Fruit fly (Drosophila melanogaster) whole organism, embryonic: ENCODE data around the gene Nse1.
A peak's percentile ranks its signal among the peaks of the same experiment; 100 is the strongest.

Source experiments
- CG10209 ChIP-seq: fragments of 200-800 bp; sonication (Bioruptor generic); optimal IDR thresholded peaks from 3 replicates; lab custom pipeline; 2017; ENCODE audit warnings: missing biosample characterization, mild to moderate bottlenecking, missing genetic modification characterization, missing genetic modification reagents
- CG10979 ChIP-seq: fragments of 200-800 bp; sonication (Bioruptor generic); optimal IDR thresholded peaks from 2 replicates; lab custom pipeline; 2018; ENCODE audit warnings: missing biosample characterization, mild to moderate bottlenecking, missing genetic modification characterization, moderate library complexity
- CG11456 ChIP-seq: fragments of 200-800 bp; sonication (Bioruptor generic); IDR thresholded peaks from 3 replicates; pipeline ENCODE4 v1.3.6; 2022; ENCODE audit warnings: missing biosample characterization, missing genetic modification characterization
- CG11695 ChIP-seq: fragments of 200-800 bp; sonication (Bioruptor generic); IDR thresholded peaks from 3 replicates; pipeline ENCODE4 v1.3.6; 2022; ENCODE audit warnings: missing biosample characterization, missing genetic modification characterization
- CG12659 ChIP-seq: fragments of 200-800 bp; sonication (Bioruptor generic); optimal IDR thresholded peaks from 3 replicates; lab custom pipeline; 2017; ENCODE audit warnings: mild to moderate bottlenecking, missing biosample characterization, missing genetic modification reagents, missing genetic modification characterization
- CG13624 ChIP-seq: fragments of 200-800 bp; sonication (Bioruptor generic); optimal IDR thresholded peaks from 2 replicates; lab custom pipeline; 2016; ENCODE audit warnings: missing biosample characterization, missing genetic modification characterization
- CG1529 ChIP-seq: fragments of 200-800 bp; sonication (Bioruptor generic); optimal IDR thresholded peaks from 3 replicates; lab custom pipeline; 2018; ENCODE audit warnings: missing biosample characterization, missing genetic modification characterization
- CG15479 ChIP-seq: fragments of 200-800 bp; sonication (Bioruptor generic); optimal IDR thresholded peaks from 3 replicates; lab custom pipeline; 2019; ENCODE audit warnings: missing biosample characterization, mild to moderate bottlenecking, missing genetic modification characterization, moderate library complexity
- CG15514 ChIP-seq: fragments of 200-800 bp; sonication (Bioruptor generic); optimal IDR thresholded peaks from 3 replicates; lab custom pipeline; 2017; ENCODE audit warnings: missing biosample characterization, missing genetic modification characterization, mild to moderate bottlenecking, moderate library complexity, missing genetic modification reagents
- CG15601 ChIP-seq: fragments of 200-800 bp; sonication (Bioruptor generic); optimal IDR thresholded peaks from 3 replicates; lab custom pipeline; 2019; ENCODE audit warnings: missing biosample characterization, mild to moderate bottlenecking, missing genetic modification characterization, moderate library complexity
- CG18619 ChIP-seq: fragments of 200-800 bp; sonication (Bioruptor generic); optimal IDR thresholded peaks from 3 replicates; lab custom pipeline; 2017; ENCODE audit warnings: missing biosample characterization, mild to moderate bottlenecking, missing genetic modification characterization
- CG2199 ChIP-seq: fragments of 200-800 bp; sonication (Bioruptor generic); IDR thresholded peaks from 3 replicates; pipeline ENCODE4 v1.3.6; 2022; ENCODE audit warnings: missing biosample characterization, missing genetic modification characterization
- CG2712 ChIP-seq: fragments of 200-800 bp; optimal IDR thresholded peaks from 3 replicates; lab custom pipeline; 2019; ENCODE audit warnings: missing biosample characterization, mild to moderate bottlenecking, missing genetic modification characterization, moderate library complexity
- CG30403 ChIP-seq: fragments of 200-800 bp; sonication (Bioruptor generic); optimal IDR thresholded peaks from 3 replicates; lab custom pipeline; 2016; ENCODE audit warnings: missing biosample characterization, missing genetic modification characterization
- CG3995 ChIP-seq: fragments of 200-800 bp; sonication (Bioruptor generic); optimal IDR thresholded peaks from 3 replicates; lab custom pipeline; 2016; ENCODE audit warnings: missing biosample characterization, missing genetic modification characterization
- CG43689 ChIP-seq: fragments of 200-800 bp; sonication (Bioruptor generic); IDR thresholded peaks from 2 replicates; pipeline ENCODE4 v1.3.6; 2022; ENCODE audit warnings: missing biosample characterization, missing genetic modification characterization
- CG4617 ChIP-seq: fragments of 200-800 bp; sonication (Bioruptor generic); optimal IDR thresholded peaks from 3 replicates; lab custom pipeline; 2016; ENCODE audit warnings: missing biosample characterization, missing genetic modification characterization, borderline replicate concordance
- CG6175 ChIP-seq: fragments of 200-800 bp; sonication (Bioruptor generic); IDR thresholded peaks from 3 replicates; pipeline ENCODE4 v1.3.6; 2022; ENCODE audit warnings: missing biosample characterization, missing genetic modification characterization
- CG7928 ChIP-seq: fragments of 200-800 bp; sonication (Bioruptor generic); optimal IDR thresholded peaks from 2 replicates; lab custom pipeline; 2017; ENCODE audit warnings: missing biosample characterization, mild to moderate bottlenecking, missing genetic modification characterization
- CG8478 ChIP-seq: fragments of >200 bp; optimal IDR thresholded peaks from 2 replicates; lab custom pipeline; 2018
- CG9797 ChIP-seq: fragments of 200-800 bp; sonication (Bioruptor generic); optimal IDR thresholded peaks from 3 replicates; lab custom pipeline; 2018; ENCODE audit warnings: missing biosample characterization, mild to moderate bottlenecking, missing genetic modification characterization
- Camta ChIP-seq: fragments of 200-800 bp; sonication (Bioruptor generic); optimal IDR thresholded peaks from 2 replicates; lab custom pipeline; 2016; ENCODE audit warnings: missing biosample characterization, missing genetic modification characterization
- Chrac-16 ChIP-seq: fragments of 200-800 bp; sonication (Bioruptor generic); optimal IDR thresholded peaks from 3 replicates; lab custom pipeline; 2016; ENCODE audit warnings: missing biosample characterization, missing genetic modification characterization
- CoRest ChIP-seq: fragments of 200-800 bp; sonication (Bioruptor generic); optimal IDR thresholded peaks from 3 replicates; lab custom pipeline; 2018; ENCODE audit warnings: missing biosample characterization, mild to moderate bottlenecking, missing genetic modification characterization, moderate library complexity
- D ChIP-seq, 2 experiments: fragments of 200-800 bp in 1 of 2; fragments of >200 bp in 1 of 2; sonication (Bioruptor generic) in 1 of 2; optimal IDR thresholded peaks; 2 replicates in 1 of 2; 3 replicates in 1 of 2; lab custom pipeline; 2017; ENCODE audit warnings: mild to moderate bottlenecking in 1 of 2, missing biosample characterization in 1 of 2, missing genetic modification characterization in 1 of 2, missing genetic modification reagents in 1 of 2
- Dip3 ChIP-seq: fragments of 200-800 bp; sonication (Bioruptor generic); optimal IDR thresholded peaks from 3 replicates; lab custom pipeline; 2016; ENCODE audit warnings: missing biosample characterization, missing genetic modification characterization
- ERR ChIP-seq: fragments of 200-800 bp; sonication (Bioruptor generic); optimal IDR thresholded peaks from 2 replicates; lab custom pipeline; 2016; ENCODE audit warnings: missing biosample characterization, missing genetic modification characterization
- GATAe ChIP-seq: fragments of 200-800 bp; sonication (Bioruptor generic); conservative IDR thresholded peaks from 2 replicates; pipeline ENCODE4 v1.3.6; 2022; ENCODE audit warnings: missing biosample characterization, missing genetic modification characterization
- Hr3 ChIP-seq: fragments of 200-800 bp; sonication (Bioruptor generic); optimal IDR thresholded peaks from 3 replicates; lab custom pipeline; 2016; ENCODE audit warnings: missing biosample characterization, missing genetic modification characterization
- NfI ChIP-seq: fragments of 200-800 bp; sonication (Bioruptor generic); optimal IDR thresholded peaks from 3 replicates; lab custom pipeline; 2018; ENCODE audit warnings: missing biosample characterization, mild to moderate bottlenecking, missing genetic modification characterization, moderate library complexity
- Oaz ChIP-seq: fragments of 200-800 bp; sonication (Bioruptor generic); IDR thresholded peaks from 2 replicates; pipeline ENCODE4 v1.3.6; 2022; ENCODE audit warnings: missing biosample characterization, missing genetic modification characterization
- Side ChIP-seq: fragments of 200-800 bp; sonication (Bioruptor generic); optimal IDR thresholded peaks from 2 replicates; lab custom pipeline; 2016; ENCODE audit warnings: missing biosample characterization, missing genetic modification characterization
- Ssrp ChIP-seq: fragments of 200-800 bp; sonication (Bioruptor generic); optimal IDR thresholded peaks from 2 replicates; lab custom pipeline; 2018; ENCODE audit warnings: missing biosample characterization, mild to moderate bottlenecking, missing genetic modification characterization, moderate library complexity
- az2 ChIP-seq: fragments of 200-800 bp; sonication (Bioruptor generic); optimal IDR thresholded peaks from 3 replicates; lab custom pipeline; 2016; ENCODE audit warnings: missing biosample characterization, missing genetic modification characterization
- cg ChIP-seq: fragments of 200-800 bp; sonication (Bioruptor generic); optimal IDR thresholded peaks from 3 replicates; lab custom pipeline; 2019; ENCODE audit warnings: missing biosample characterization, mild to moderate bottlenecking, missing genetic modification characterization, moderate library complexity
- chinmo ChIP-seq: fragments of 200-800 bp; sonication (Bioruptor generic); IDR thresholded peaks from 4 replicates; pipeline ENCODE4 v1.3.6; 2022; ENCODE audit warnings: missing biosample characterization, missing genetic modification characterization; ENCODE audit not compliant: partially characterized antibody
- croc ChIP-seq: fragments of 200-800 bp; sonication (Bioruptor generic); conservative IDR thresholded peaks from 3 replicates; pipeline ENCODE4 v1.3.6; 2022; ENCODE audit warnings: missing biosample characterization, missing genetic modification characterization
- exex ChIP-seq: fragments of 200-800 bp; sonication (Bioruptor generic); optimal IDR thresholded peaks from 4 replicates; lab custom pipeline; 2018; ENCODE audit warnings: missing biosample characterization, mild to moderate bottlenecking, missing genetic modification characterization, moderate library complexity
- fd3F ChIP-seq: fragments of 200-800 bp; sonication (Bioruptor generic); optimal IDR thresholded peaks from 2 replicates; lab custom pipeline; 2018; ENCODE audit warnings: missing biosample characterization, mild to moderate bottlenecking, missing genetic modification characterization, moderate library complexity
- fd64A ChIP-seq: fragments of 200-800 bp; sonication (Bioruptor generic); optimal IDR thresholded peaks from 3 replicates; lab custom pipeline; 2018; ENCODE audit warnings: missing biosample characterization, mild to moderate bottlenecking, missing genetic modification characterization
- insv ChIP-seq, 2 experiments: fragments of 200-800 bp; sonication (Bioruptor generic); optimal IDR thresholded peaks; 3 replicates each; lab custom pipeline; 2016 to 2018; ENCODE audit warnings: missing biosample characterization in 2 of 2, missing genetic modification characterization in 2 of 2
- inv ChIP-seq: fragments of 200-800 bp; sonication (Bioruptor generic); IDR thresholded peaks from 2 replicates; pipeline ENCODE4 v1.3.6; 2022; ENCODE audit warnings: missing biosample characterization, missing genetic modification characterization; ENCODE audit not compliant: partially characterized antibody
- kni ChIP-seq: fragments of 200-800 bp; sonication (Bioruptor generic); optimal IDR thresholded peaks from 3 replicates; lab custom pipeline; 2017; ENCODE audit warnings: mild to moderate bottlenecking, missing biosample characterization, missing genetic modification reagents, missing genetic modification characterization
- p53 ChIP-seq: fragments of 200-800 bp; sonication (Bioruptor generic); optimal IDR thresholded peaks from 2 replicates; lab custom pipeline; 2016; ENCODE audit warnings: missing biosample characterization, missing genetic modification characterization
- phol ChIP-seq: fragments of 200-800 bp; sonication (Bioruptor generic); optimal IDR thresholded peaks from 3 replicates; lab custom pipeline; 2018; ENCODE audit warnings: missing biosample characterization, mild to moderate bottlenecking, missing genetic modification characterization, moderate library complexity
- pzg ChIP-seq: fragments of 200-800 bp; sonication (Bioruptor generic); optimal IDR thresholded peaks from 3 replicates; lab custom pipeline; 2018; ENCODE audit warnings: missing biosample characterization, mild to moderate bottlenecking, missing genetic modification characterization, moderate library complexity
- sens ChIP-seq: fragments of 200-800 bp; sonication (Bioruptor generic); peaks from one replicate; lab custom pipeline; 2016; ENCODE audit warnings: missing biosample characterization, missing genetic modification characterization
- sisA ChIP-seq: fragments of 200-800 bp; sonication (Bioruptor generic); IDR thresholded peaks from 2 replicates; pipeline ENCODE4 v1.3.6; 2022; ENCODE audit warnings: missing biosample characterization, missing genetic modification characterization
- sr ChIP-seq: fragments of 200-800 bp; sonication (Bioruptor generic); IDR thresholded peaks from 3 replicates; pipeline ENCODE4 v1.3.6; 2022; ENCODE audit warnings: missing biosample characterization, missing genetic modification characterization

Nse1 gene

dm6 chr2L:6723750-6724503 is 46.5 kb upstream of the Nse1 start, which contains the start of gene Liprin-alpha (continued):
- TF ChIP-seq CG7928 (peak; percentile 86), Oaz (GFP tag; lab: Robert Waterston, UW) (no peak), CG11456 (no peak), insv (GFP tag; optimal IDR thresholded peaks at IDR 0.05; lab: Kevin White, UChicago) (peak; percentile 14 to 92), CG8478 (peak; percentile 88), CG18619 (GFP tag; lab: Kevin White, UChicago) (no peak), Ssrp (tag; lab: Kevin White, UChicago) (no peak), croc (no peak), CG6175 (GFP tag; lab: Robert Waterston, UW) (peak; percentile 96), cg (GFP tag; lab: Kevin White, UChicago) (peak; percentile 99), sr (no peak), sens (peak; percentile 43), CG9797 (GFP tag; lab: Kevin White, UChicago) (peak; percentile 51), CG30403 (no peak), p53 (no peak), CG10209 (GFP tag; lab: Kevin White, UChicago) (no peak), CG11695 (GFP tag; lab: Robert Waterston, UW) (no peak), az2 (GFP tag; lab: Kevin White, UChicago) (no peak), exex (tag; lab: Kevin White, UChicago) (no peak), CG1529 (peak; percentile 87), CG10979 (peak; percentile 20), D (optimal IDR thresholded peaks at IDR 0.05; lab: Kevin White, UChicago) (peak; percentile 84), D (GFP tag; optimal IDR thresholded peaks at IDR 0.05; lab: Kevin White, UChicago) (no peak), CG15479 (GFP tag; lab: Kevin White, UChicago) (peak; percentile 82), sisA (GFP tag; lab: Robert Waterston, UW) (no peak), CG4617 (GFP tag; lab: Kevin White, UChicago) (peak; percentile 80), CG2199 (no peak), CG12659 (GFP tag; lab: Kevin White, UChicago) (no peak), chinmo (peak; percentile 89), pzg (GFP tag; lab: Kevin White, UChicago) (peak; percentile 36), CG43689 (GFP tag; lab: Robert Waterston, UW) (no peak), CG15601 (tag; lab: Kevin White, UChicago) (no peak), CoRest (tag; lab: Kevin White, UChicago) (no peak), phol (tag; lab: Kevin White, UChicago) (peak; percentile 2), fd64A (GFP tag; lab: Kevin White, UChicago) (no peak)

dm6 chr2L:6722822-6723749 is 45.7 kb upstream of the Nse1 start, which contains the start of gene homer:
Gene homer (minus strand): TSS chr2L:6723359.
- TF ChIP-seq GATAe, result no peak
- TF ChIP-seq CG3995 (GFP tag; lab: Kevin White, UChicago), result no peak
- no peak for TF ChIP-seq Hr3 (GFP tag; lab: Kevin White, UChicago)
- peak; percentile 92 for TF ChIP-seq inv (GFP tag; lab: Robert Waterston, UW)
- no peak for TF ChIP-seq NfI (GFP tag; lab: Kevin White, UChicago)
- TF ChIP-seq fd3F (GFP tag; lab: Kevin White, UChicago), result no peak
- TF ChIP-seq Camta (GFP tag; lab: Kevin White, UChicago), result no peak
- TF ChIP-seq kni (GFP tag; lab: Kevin White, UChicago), result peak; percentile 55
- TF ChIP-seq Chrac-16 (GFP tag; lab: Kevin White, UChicago), result no peak
- TF ChIP-seq CG15514, result peak; percentile 40
- TF ChIP-seq Side (GFP tag; lab: Kevin White, UChicago), result no peak
- TF ChIP-seq CG13624 (GFP tag; lab: Kevin White, UChicago), result no peak
- no peak for TF ChIP-seq Dip3 (GFP tag; lab: Kevin White, UChicago)
- peak; percentile 29 for TF ChIP-seq CG2712
- no peak for TF ChIP-seq ERR (GFP tag; lab: Kevin White, UChicago)
